Fruit fly (Drosophila melanogaster) whole organism, embryonic: ENCODE measurements around the gene CG15408.
A peak's percentile ranks its signal among the peaks of the same experiment; 100 is the strongest.

Experiments
- Antp ChIP-seq: fragments of 200-800 bp; sonication (Bioruptor generic); optimal IDR thresholded peaks from 3 replicates; lab custom pipeline; 2016; ENCODE audit warnings: missing biosample characterization, missing genetic modification characterization
- Bgb ChIP-seq: fragments of 200-800 bp; sonication (Bioruptor generic); IDR thresholded peaks from 2 replicates; pipeline ENCODE4 v1.3.6; 2022; ENCODE audit warnings: missing biosample characterization, missing genetic modification characterization; ENCODE audit not compliant: partially characterized antibody
- CG10209 ChIP-seq: fragments of 200-800 bp; sonication (Bioruptor generic); optimal IDR thresholded peaks from 3 replicates; lab custom pipeline; 2017; ENCODE audit warnings: missing biosample characterization, mild to moderate bottlenecking, missing genetic modification characterization, missing genetic modification reagents
- CG10267 ChIP-seq: fragments of 200-800 bp; sonication (Bioruptor generic); optimal IDR thresholded peaks from 2 replicates; lab custom pipeline; 2018; ENCODE audit warnings: missing biosample characterization, mild to moderate bottlenecking, missing genetic modification characterization, moderate library complexity
- CG11504 ChIP-seq: fragments of 200-800 bp; sonication (Bioruptor generic); optimal IDR thresholded peaks from 3 replicates; lab custom pipeline; 2019; ENCODE audit warnings: missing biosample characterization, mild to moderate bottlenecking, missing genetic modification characterization, moderate library complexity
- CG12104 ChIP-seq: fragments of 200-800 bp; sonication (Bioruptor generic); optimal IDR thresholded peaks from 3 replicates; lab custom pipeline; 2016; ENCODE audit warnings: missing biosample characterization, missing genetic modification characterization
- CG13296 ChIP-seq: fragments of 200-800 bp; sonication (Bioruptor generic); optimal IDR thresholded peaks from 3 replicates; lab custom pipeline; 2018; ENCODE audit warnings: missing biosample characterization, mild to moderate bottlenecking, missing genetic modification characterization
- CG14014 ChIP-seq: fragments of 200-800 bp; sonication (Bioruptor generic); IDR thresholded peaks from 2 replicates; pipeline ENCODE4 v1.3.6; 2022; ENCODE audit warnings: missing biosample characterization, missing genetic modification characterization
- CG15269 ChIP-seq: fragments of 200-800 bp; sonication (Bioruptor generic); optimal IDR thresholded peaks from 2 replicates; lab custom pipeline; 2018; ENCODE audit warnings: missing biosample characterization, mild to moderate bottlenecking, missing genetic modification characterization, moderate library complexity
- CG1602 ChIP-seq: fragments of 200-800 bp; sonication (Bioruptor generic); optimal IDR thresholded peaks from 3 replicates; lab custom pipeline; 2016; ENCODE audit warnings: missing biosample characterization, missing genetic modification characterization
- CG17328 ChIP-seq: fragments of 200-800 bp; sonication (Bioruptor generic); IDR thresholded peaks from 2 replicates; pipeline ENCODE4 v1.3.6; 2022; ENCODE audit warnings: missing biosample characterization, missing genetic modification characterization
- CG2120 ChIP-seq: fragments of 200-800 bp; sonication (Bioruptor generic); optimal IDR thresholded peaks from 3 replicates; lab custom pipeline; 2016; ENCODE audit warnings: missing biosample characterization, missing genetic modification characterization
- CG2678 ChIP-seq: fragments of 200-800 bp; sonication (Bioruptor generic); optimal IDR thresholded peaks from 3 replicates; lab custom pipeline; 2019; ENCODE audit warnings: missing biosample characterization, mild to moderate bottlenecking, missing genetic modification characterization, moderate library complexity
- CG2712 ChIP-seq: fragments of 200-800 bp; optimal IDR thresholded peaks from 3 replicates; lab custom pipeline; 2019; ENCODE audit warnings: missing biosample characterization, mild to moderate bottlenecking, missing genetic modification characterization, moderate library complexity
- CG3065 ChIP-seq: fragments of 200-800 bp; sonication (Bioruptor generic); optimal IDR thresholded peaks from 2 replicates; lab custom pipeline; 2016; ENCODE audit warnings: missing biosample characterization, missing genetic modification characterization
- CG33213 ChIP-seq: fragments of 200-800 bp; sonication (Bioruptor generic); optimal IDR thresholded peaks from 3 replicates; lab custom pipeline; 2016; ENCODE audit warnings: missing biosample characterization, missing genetic modification characterization
- CG7963 ChIP-seq: fragments of 200-800 bp; sonication (Bioruptor generic); IDR thresholded peaks from 3 replicates; pipeline ENCODE4 v1.3.6; 2022; ENCODE audit warnings: missing biosample characterization, missing genetic modification characterization; ENCODE audit not compliant: partially characterized antibody
- CG7987 ChIP-seq: fragments of 200-800 bp; sonication (Bioruptor generic); optimal IDR thresholded peaks from 2 replicates; lab custom pipeline; 2018; ENCODE audit warnings: missing biosample characterization, mild to moderate bottlenecking, missing genetic modification characterization, moderate library complexity
- CG9437 ChIP-seq: fragments of 200-800 bp; sonication (Bioruptor generic); optimal IDR thresholded peaks from 2 replicates; lab custom pipeline; 2018; ENCODE audit warnings: missing biosample characterization, mild to moderate bottlenecking, missing genetic modification characterization
- CG9609 ChIP-seq: fragments of 200-800 bp; sonication (Bioruptor generic); optimal IDR thresholded peaks from 3 replicates; lab custom pipeline; 2016; ENCODE audit warnings: missing biosample characterization, missing genetic modification characterization
- CTCF ChIP-seq: fragments of 200-800 bp; sonication (Bioruptor generic); optimal IDR thresholded peaks from 2 replicates; lab custom pipeline; 2017; ENCODE audit warnings: missing biosample characterization, mild to moderate bottlenecking, missing genetic modification characterization, moderate library complexity
- Elba2 ChIP-seq: fragments of 200-800 bp; sonication (Bioruptor generic); optimal IDR thresholded peaks from 3 replicates; lab custom pipeline; 2016; ENCODE audit warnings: missing biosample characterization, missing genetic modification characterization
- Ets65A ChIP-seq: fragments of 200-800 bp; sonication (Bioruptor generic); peaks from one replicate; lab custom pipeline; 2016; ENCODE audit warnings: missing biosample characterization, missing genetic modification characterization
- H2.0 ChIP-seq: fragments of 200-800 bp; sonication (Bioruptor generic); IDR thresholded peaks from 2 replicates; pipeline ENCODE4 v1.3.6; 2022; ENCODE audit warnings: missing biosample characterization, missing genetic modification characterization
- HmgD ChIP-seq: fragments of 200-800 bp; sonication (Bioruptor generic); optimal IDR thresholded peaks from 3 replicates; lab custom pipeline; 2016; ENCODE audit warnings: missing biosample characterization, missing genetic modification characterization
- Hmx ChIP-seq: fragments of 200-800 bp; sonication (Bioruptor generic); optimal IDR thresholded peaks from 2 replicates; lab custom pipeline; 2016; ENCODE audit warnings: missing biosample characterization, missing genetic modification characterization
- Hr51 ChIP-seq, 2 experiments: fragments of 200-800 bp; sonication (Bioruptor generic); optimal IDR thresholded peaks; 2 replicates in 1 of 2; 3 replicates in 1 of 2; lab custom pipeline; 2016 to 2018; ENCODE audit warnings: missing biosample characterization in 2 of 2, missing genetic modification characterization in 2 of 2, mild to moderate bottlenecking in 1 of 2, moderate library complexity in 1 of 2
- Hsf ChIP-seq: fragments of 200-800 bp; sonication (Bioruptor generic); optimal IDR thresholded peaks from 3 replicates; lab custom pipeline; 2016; ENCODE audit warnings: missing biosample characterization, missing genetic modification characterization
- Lhr ChIP-seq: fragments of 200-800 bp; sonication (Bioruptor generic); optimal IDR thresholded peaks from 3 replicates; lab custom pipeline; 2017; ENCODE audit warnings: mild to moderate bottlenecking, missing biosample characterization, missing genetic modification reagents, missing genetic modification characterization
- Med ChIP-seq: fragments of 200-800 bp; sonication (Bioruptor generic); peaks from one replicate; lab custom pipeline; 2016; ENCODE audit warnings: missing biosample characterization, missing genetic modification characterization, mild to moderate bottlenecking, inconsistent platforms, moderate library complexity
- Pdp1 ChIP-seq, 2 experiments: fragments of 200-800 bp; sonication (Bioruptor generic); optimal IDR thresholded peaks; 3 replicates each; lab custom pipeline; 2016; ENCODE audit warnings: missing biosample characterization in 2 of 2, missing genetic modification characterization in 2 of 2, mild to moderate bottlenecking in 1 of 2, moderate library complexity in 1 of 2
- Sox102F ChIP-seq: fragments of 200-800 bp; sonication (Bioruptor generic); optimal IDR thresholded peaks from 2 replicates; lab custom pipeline; 2018; ENCODE audit warnings: missing biosample characterization, mild to moderate bottlenecking, missing genetic modification characterization, moderate library complexity
- amos ChIP-seq: fragments of 200-800 bp; sonication (Bioruptor generic); IDR thresholded peaks from 2 replicates; pipeline ENCODE4 v1.3.6; 2022; ENCODE audit warnings: missing biosample characterization, missing genetic modification characterization; ENCODE audit not compliant: partially characterized antibody
- cato ChIP-seq: fragments of 200-800 bp; sonication (Bioruptor generic); optimal IDR thresholded peaks from 2 replicates; lab custom pipeline; 2016; ENCODE audit warnings: missing biosample characterization, missing genetic modification characterization, borderline replicate concordance
- caup ChIP-seq: fragments of 200-800 bp; sonication (Bioruptor generic); optimal IDR thresholded peaks from 3 replicates; lab custom pipeline; 2017; ENCODE audit warnings: missing biosample characterization, mild to moderate bottlenecking, missing genetic modification characterization, moderate library complexity; ENCODE audit not compliant: severe bottlenecking
- chm ChIP-seq: fragments of 200-800 bp; sonication (Bioruptor generic); IDR thresholded peaks from 2 replicates; pipeline ENCODE4 v1.3.6; 2022; ENCODE audit warnings: missing biosample characterization, missing genetic modification characterization
- dmrt99B ChIP-seq: fragments of 200-800 bp; sonication (Bioruptor generic); optimal IDR thresholded peaks from 2 replicates; lab custom pipeline; 2018; ENCODE audit warnings: missing biosample characterization, mild to moderate bottlenecking, missing genetic modification characterization, moderate library complexity
- gem ChIP-seq: fragments of 200-800 bp; sonication (Bioruptor generic); optimal IDR thresholded peaks from 2 replicates; lab custom pipeline; 2019; ENCODE audit warnings: missing biosample characterization, mild to moderate bottlenecking, missing genetic modification characterization, moderate library complexity
- hkb ChIP-seq, 2 experiments: fragments of 200-800 bp in 1 of 2; fragments of >200 bp in 1 of 2; sonication (Bioruptor generic) in 1 of 2; IDR thresholded peaks in 1 of 2; optimal IDR thresholded peaks in 1 of 2; 2 replicates each; pipeline versions ENCODE4 v1.3.6 to Lab custom; 2017 to 2022; ENCODE audit warnings: missing biosample characterization in 1 of 2, missing genetic modification characterization in 1 of 2
- lov ChIP-seq, 2 experiments: fragments of 200-800 bp in 1 of 2; fragments of >200 bp in 1 of 2; sonication (Bioruptor generic) in 1 of 2; IDR thresholded peaks in 1 of 2; optimal IDR thresholded peaks in 1 of 2; 2 replicates in 1 of 2; 3 replicates in 1 of 2; pipeline versions ENCODE4 v1.3.6 to Lab custom; 2017 to 2022; ENCODE audit warnings: missing biosample characterization in 1 of 2, missing genetic modification characterization in 1 of 2
- nmo ChIP-seq: fragments of 200-800 bp; sonication (Bioruptor generic); optimal IDR thresholded peaks from 2 replicates; lab custom pipeline; 2018; ENCODE audit warnings: missing biosample characterization, mild to moderate bottlenecking, missing genetic modification characterization, moderate library complexity
- pho ChIP-seq: fragments of 200-800 bp; sonication (Bioruptor generic); optimal IDR thresholded peaks from 2 replicates; lab custom pipeline; 2016; ENCODE audit warnings: missing biosample characterization, missing genetic modification characterization
- phol ChIP-seq: fragments of 200-800 bp; sonication (Bioruptor generic); optimal IDR thresholded peaks from 3 replicates; lab custom pipeline; 2018; ENCODE audit warnings: missing biosample characterization, mild to moderate bottlenecking, missing genetic modification characterization, moderate library complexity
- sens ChIP-seq: fragments of 200-800 bp; sonication (Bioruptor generic); peaks from one replicate; lab custom pipeline; 2016; ENCODE audit warnings: missing biosample characterization, missing genetic modification characterization
- slbo ChIP-seq: fragments of 200-800 bp; sonication (Bioruptor generic); IDR thresholded peaks from 2 replicates; pipeline ENCODE4 v1.3.6; 2022; ENCODE audit warnings: missing biosample characterization, missing genetic modification characterization
- unpg ChIP-seq: fragments of 200-800 bp; sonication (Bioruptor generic); optimal IDR thresholded peaks from 3 replicates; lab custom pipeline; 2018; ENCODE audit warnings: missing biosample characterization, mild to moderate bottlenecking, missing genetic modification characterization, moderate library complexity
- vvl ChIP-seq: fragments of 200-800 bp; sonication (Bioruptor generic); IDR thresholded peaks from 2 replicates; pipeline ENCODE4 v1.3.6; 2022; ENCODE audit warnings: missing biosample characterization, missing genetic modification characterization
- zf30C ChIP-seq: fragments of 200-800 bp; sonication (Bioruptor generic); optimal IDR thresholded peaks from 3 replicates; lab custom pipeline; 2018; ENCODE audit warnings: missing biosample characterization, mild to moderate bottlenecking, missing genetic modification characterization

Gene CG15408

DNA sequence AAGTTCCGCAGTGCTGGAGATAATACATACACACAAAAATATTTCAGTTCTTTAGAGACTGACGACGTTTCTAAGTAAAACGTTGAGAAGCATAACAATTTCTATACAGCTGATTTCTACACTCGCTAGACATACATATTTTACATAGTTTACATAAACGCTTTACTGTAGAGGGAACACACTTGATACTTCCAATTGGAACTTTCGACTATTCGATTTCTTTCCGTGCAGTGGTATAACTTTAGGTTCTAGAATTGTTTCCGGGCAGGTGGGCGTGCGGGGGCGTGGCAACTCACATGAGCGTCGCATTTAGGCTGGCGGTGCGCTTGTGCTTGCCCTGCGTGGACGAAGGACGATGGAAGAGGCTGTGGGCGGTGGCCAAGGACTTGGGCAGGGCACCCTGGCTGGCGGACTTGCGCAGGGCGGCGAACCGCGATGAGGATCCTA is 39.9 kb downstream of the CG15408 start (continued):
- peak; percentile 87 for TF ChIP-seq Med (GFP tag; lab: Kevin White, UChicago)
- TF ChIP-seq H2.0 (GFP tag; lab: Robert Waterston, UW) = no peak
- peak; percentile 91 for TF ChIP-seq Ets65A (GFP tag; lab: Kevin White, UChicago)
- TF ChIP-seq CG1602 (GFP tag; lab: Kevin White, UChicago) = no peak
- TF ChIP-seq CG3065 (GFP tag; lab: Kevin White, UChicago) = peak; percentile 65
- no peak for TF ChIP-seq cato (GFP tag; lab: Kevin White, UChicago)
- 0 out of 2 replicates have a peak, but pooled peaks have one; percentile 22 for TF ChIP-seq chm (GFP tag; lab: Robert Waterston, UW)
- peak; percentile 21 for TF ChIP-seq CG2712 (tag; lab: Kevin White, UChicago)
- TF ChIP-seq hkb (optimal IDR thresholded peaks at IDR 0.05; lab: Kevin White, UChicago) = no peak
- TF ChIP-seq hkb (GFP tag; IDR thresholded peaks at IDR 0.05; lab: Robert Waterston, UW) = peak; percentile 12; the same call in 1 of the 2 replicates
- TF ChIP-seq slbo (GFP tag; lab: Robert Waterston, UW) = peak; percentile 31; the same call in 1 of the 2 replicates
- TF ChIP-seq CG7963 = peak; percentile 42; the same call in 1 of the 3 replicates
- TF ChIP-seq CG13296 (GFP tag; lab: Kevin White, UChicago) = peak; percentile 3
- 0 out of 2 replicates have a peak, but pooled peaks have one; percentile 32 for TF ChIP-seq vvl
- TF ChIP-seq zf30C (GFP tag; lab: Kevin White, UChicago) = peak; percentile 72
- no peak for TF ChIP-seq CG17328 (GFP tag; lab: Robert Waterston, UW)
- TF ChIP-seq CTCF = peak; percentile 29
- TF ChIP-seq Sox102F = peak; percentile 16
- peak; percentile 16 for TF ChIP-seq CG2678 (tag; lab: Kevin White, UChicago)
- peak in 1 of 2 experiments; percentile 3 for TF ChIP-seq Hr51 (GFP tag; optimal IDR thresholded peaks at IDR 0.05; lab: Kevin White, UChicago)
- peak; percentile 9 for TF ChIP-seq caup (GFP tag; lab: Kevin White, UChicago)
- TF ChIP-seq CG33213 (GFP tag; lab: Kevin White, UChicago) = peak; percentile 19
- peak; percentile 30 for TF ChIP-seq HmgD (GFP tag; lab: Kevin White, UChicago)
- peak; percentile 54 for TF ChIP-seq amos (GFP tag; lab: Robert Waterston, UW)
- TF ChIP-seq CG15269 (tag; lab: Kevin White, UChicago) = peak; percentile 25
- no peak for TF ChIP-seq CG9437 (GFP tag; lab: Kevin White, UChicago)
- peak; percentile 3 for TF ChIP-seq CG10209 (GFP tag; lab: Kevin White, UChicago)
- TF ChIP-seq Pdp1 (GFP tag; optimal IDR thresholded peaks at IDR 0.05; lab: Kevin White, UChicago) = peak in 1 of 2 experiments; percentile 8
- TF ChIP-seq CG9609 (GFP tag; lab: Kevin White, UChicago) = peak; percentile 2
- TF ChIP-seq CG11504 (tag; lab: Kevin White, UChicago) = peak; percentile 37
- TF ChIP-seq Hsf (GFP tag; lab: Kevin White, UChicago) = peak; percentile 2
- peak; percentile 3 for TF ChIP-seq pho (GFP tag; lab: Kevin White, UChicago)
- TF ChIP-seq Antp (GFP tag; lab: Kevin White, UChicago) = peak; percentile 7
- peak; percentile 41 for TF ChIP-seq gem (tag; lab: Kevin White, UChicago)
- TF ChIP-seq lov (optimal IDR thresholded peaks at IDR 0.05; lab: Kevin White, UChicago) = no peak
- TF ChIP-seq lov (GFP tag; IDR thresholded peaks at IDR 0.05; lab: Robert Waterston, UW) = 0 out of 3 replicates have a peak, but pooled peaks have one; percentile 5
- peak; percentile 2 for TF ChIP-seq CG12104 (GFP tag; lab: Kevin White, UChicago)
- no peak for TF ChIP-seq Hmx (GFP tag; lab: Kevin White, UChicago)
- TF ChIP-seq Bgb (GFP tag; lab: Robert Waterston, UW) = peak; percentile 67
- TF ChIP-seq CG10267 (tag; lab: Kevin White, UChicago) = no peak
- TF ChIP-seq sens (GFP tag; lab: Kevin White, UChicago) = peak; percentile 19
- peak; percentile 16 for TF ChIP-seq nmo
- no peak for TF ChIP-seq Lhr (GFP tag; lab: Kevin White, UChicago)
- 0 out of 2 replicates have a peak, but pooled peaks have one; percentile 13 for TF ChIP-seq CG14014
- peak; percentile 12 for TF ChIP-seq unpg (GFP tag; lab: Kevin White, UChicago)
- no peak for TF ChIP-seq CG7987 (GFP tag; lab: Kevin White, UChicago)
- peak; percentile 15 for TF ChIP-seq phol (tag; lab: Kevin White, UChicago)
- TF ChIP-seq Elba2 = peak; percentile 62
- TF ChIP-seq dmrt99B = peak; percentile 13
- TF ChIP-seq CG2120 (GFP tag; lab: Kevin White, UChicago) = peak; percentile 18
